Fruit fly (Drosophila melanogaster) whole organism, pupa: ENCODE measurements around the gene CG9592.

Experiments used
- CG12605 ChIP-seq: fragments of 200-800 bp; sonication (Bioruptor generic); IDR thresholded peaks from 2 replicates; pipeline ENCODE4 v1.3.6; 2022; ENCODE audit warnings: missing biosample characterization, missing genetic modification characterization
- CG15710 ChIP-seq: fragments of 200-800 bp; sonication (Bioruptor generic); optimal IDR thresholded peaks from 2 replicates; lab custom pipeline; 2018; ENCODE audit warnings: missing biosample characterization, mild to moderate bottlenecking, missing genetic modification characterization, moderate library complexity
- CG17806 ChIP-seq: fragments of 200-800 bp; sonication (Bioruptor generic); optimal IDR thresholded peaks from 2 replicates; lab custom pipeline; 2018; ENCODE audit warnings: missing biosample characterization, mild to moderate bottlenecking, missing genetic modification characterization, moderate library complexity
- CG8301 ChIP-seq: fragments of 200-800 bp; sonication (Bioruptor generic); optimal IDR thresholded peaks from 2 replicates; lab custom pipeline; 2018; ENCODE audit warnings: missing biosample characterization, mild to moderate bottlenecking, missing genetic modification characterization
- CG9948 ChIP-seq: fragments of 200-800 bp; sonication (Bioruptor generic); optimal IDR thresholded peaks from 2 replicates; lab custom pipeline; 2018; ENCODE audit warnings: missing biosample characterization, mild to moderate bottlenecking, missing genetic modification characterization, moderate library complexity
- EcR ChIP-seq: fragments of 200-800 bp; sonication (Bioruptor generic); optimal IDR thresholded peaks from 3 replicates; lab custom pipeline; 2019; ENCODE audit warnings: missing biosample characterization, missing genetic modification characterization, mild to moderate bottlenecking, moderate library complexity, missing genetic modification reagents
- Snoo ChIP-seq: fragments of 200-800 bp; sonication (Bioruptor generic); optimal IDR thresholded peaks from 3 replicates; lab custom pipeline; 2017; ENCODE audit warnings: missing biosample characterization, mild to moderate bottlenecking, missing genetic modification characterization, inconsistent platforms

dm6 chr3L:14553891-14554303 is 36.3 kb downstream of the CG9592 start:
- no peak for TF ChIP-seq EcR (GFP tag; lab: Kevin White, UChicago)
- no peak for TF ChIP-seq CG12605
- no peak for TF ChIP-seq CG15710 (tag; lab: Kevin White, UChicago)
- no peak for TF ChIP-seq CG9948
- no peak for TF ChIP-seq CG8301 (tag; lab: Kevin White, UChicago)
- TF ChIP-seq CG17806 (tag; lab: Kevin White, UChicago) = no peak
- TF ChIP-seq Snoo = no peak
